Worm (Caenorhabditis elegans) whole organism, late embryonic: ENCODE data around the gene C01F6.14.

ENCODE experiments used
- ceh-34 ChIP-seq: sonication (generic microtip); optimal IDR thresholded peaks from 2 replicates; lab custom pipeline; 2016; ENCODE audit warnings: mild to moderate bottlenecking, missing genetic modification characterization, missing compliant biosample characterization
- che-1 ChIP-seq: sonication (generic microtip); optimal IDR thresholded peaks from 2 replicates; lab custom pipeline; 2016; ENCODE audit warnings: mild to moderate bottlenecking, missing genetic modification characterization, missing compliant biosample characterization
- pha-4 ChIP-seq: fragments of 150-350 bp; optimal IDR thresholded peaks from 2 replicates; lab custom pipeline; 2018; ENCODE audit warnings: missing biosample characterization, missing genetic modification reagents, missing genetic modification characterization
- sox-4 ChIP-seq: sonication (generic microtip); optimal IDR thresholded peaks from 2 replicates; lab custom pipeline; 2017; ENCODE audit warnings: mild to moderate bottlenecking, missing genetic modification characterization, inconsistent platforms, missing compliant biosample characterization
- unc-55 ChIP-seq: sonication (generic microtip); optimal IDR thresholded peaks from 2 replicates; lab custom pipeline; 2017; ENCODE audit warnings: missing biosample characterization, missing genetic modification reagents, missing genetic modification characterization

ce11 chrIV:9098942-9099341 lies 5.0 kb downstream of the C01F6.14 start, which contains the start of gene gldi-10:
- no peak for TF ChIP-seq unc-55 (GFP tag; lab: Kevin White, UChicago)
- TF ChIP-seq ceh-34, result no peak
- TF ChIP-seq che-1, result no peak
- TF ChIP-seq sox-4, result no peak
- TF ChIP-seq pha-4 (tag; lab: Kevin White, UChicago), result no peak
